Worm (Caenorhabditis elegans) whole organism, L1 larva: ENCODE data around the gene ekl-6.

Source experiments
- C04F5.9 ChIP-seq: sonication (generic microtip); optimal IDR thresholded peaks from 2 replicates; lab custom pipeline; 2016; ENCODE audit warnings: missing genetic modification characterization, missing compliant biosample characterization
- C16A3.4 ChIP-seq: fragments of 150-350 bp; optimal IDR thresholded peaks from 2 replicates; lab custom pipeline; 2014; ENCODE audit warnings: missing biosample characterization, missing genetic modification characterization
- Y116A8C.19 ChIP-seq: sonication (generic microtip); optimal IDR thresholded peaks from 2 replicates; lab custom pipeline; 2016; ENCODE audit warnings: missing compliant biosample characterization, missing genetic modification characterization, borderline replicate concordance
- alr-1 ChIP-seq: fragments of 200-800 bp; sonication (Bioruptor generic); optimal IDR thresholded peaks from 2 replicates; lab custom pipeline; 2018; ENCODE audit warnings: borderline replicate concordance, mild to moderate bottlenecking, missing genetic modification characterization, missing compliant biosample characterization
- ama-1 ChIP-seq: fragments of 150-350 bp; optimal IDR thresholded peaks from 2 replicates; lab custom pipeline; 2014
- ceh-8 ChIP-seq: fragments of 200-800 bp; sonication (Bioruptor generic); optimal IDR thresholded peaks from 2 replicates; lab custom pipeline; 2018; ENCODE audit warnings: mild to moderate bottlenecking, missing genetic modification characterization, moderate library complexity, missing compliant biosample characterization
- ceh-90 ChIP-seq: sonication (generic microtip); optimal IDR thresholded peaks from 2 replicates; lab custom pipeline; 2016; ENCODE audit warnings: missing genetic modification characterization, missing compliant biosample characterization
- dpl-1 ChIP-seq, 3 experiments: fragments of 150-350 bp in 2 of 3; sonication (generic microtip) in 1 of 3; optimal IDR thresholded peaks; 2 replicates each; lab custom pipeline; 2014 to 2017; ENCODE audit warnings: missing biosample characterization in 3 of 3, missing genetic modification characterization in 3 of 3, missing genetic modification reagents in 3 of 3
- efl-3 ChIP-seq: fragments of 200-800 bp; sonication (Bioruptor generic); optimal IDR thresholded peaks from 2 replicates; lab custom pipeline; 2018; ENCODE audit warnings: mild to moderate bottlenecking, missing genetic modification characterization, missing compliant biosample characterization
- egl-13 ChIP-seq: sonication (generic microtip); optimal IDR thresholded peaks from 2 replicates; lab custom pipeline; 2016; ENCODE audit warnings: missing genotype, missing genetic modification reagents, missing genetic modification characterization, missing compliant biosample characterization
- egl-27 ChIP-seq, 2 experiments: fragments of 150-350 bp in 1 of 2; sonication (generic microtip); optimal IDR thresholded peaks; 3 replicates each; lab custom pipeline; 2017 to 2018; ENCODE audit warnings: missing biosample characterization in 2 of 2, missing genetic modification characterization in 2 of 2, missing genetic modification reagents in 2 of 2
- ets-5 ChIP-seq: fragments of 200-800 bp; sonication (Bioruptor generic); IDR thresholded peaks from 2 replicates; pipeline ENCODE4 v1.3.6; 2022; ENCODE audit warnings: missing genetic modification characterization, missing compliant biosample characterization
- fkh-8 ChIP-seq: sonication (generic microtip); optimal IDR thresholded peaks from 2 replicates; lab custom pipeline; 2016; ENCODE audit warnings: mild to moderate bottlenecking, missing genetic modification characterization, missing compliant biosample characterization
- hlh-17 ChIP-seq: fragments of 200-800 bp; sonication (Bioruptor generic); optimal IDR thresholded peaks from 2 replicates; lab custom pipeline; 2018; ENCODE audit warnings: missing genetic modification characterization, mild to moderate bottlenecking, missing compliant biosample characterization, moderate library complexity, borderline replicate concordance
- isw-1 ChIP-seq: fragments of 200-800 bp; sonication (Bioruptor generic); IDR thresholded peaks from 2 replicates; pipeline ENCODE4 v1.3.6; 2022; ENCODE audit warnings: missing genetic modification characterization, missing compliant biosample characterization
- lin-13 ChIP-seq: fragments of 150-350 bp; optimal IDR thresholded peaks from 2 replicates; lab custom pipeline; 2014; ENCODE audit warnings: missing biosample characterization, missing genetic modification reagents, missing genetic modification characterization
- lin-14 ChIP-seq: fragments of 200-800 bp; sonication (Bioruptor generic); optimal IDR thresholded peaks from 2 replicates; lab custom pipeline; 2018; ENCODE audit warnings: mild to moderate bottlenecking, missing genetic modification characterization, moderate library complexity, missing compliant biosample characterization
- lin-39 ChIP-seq: fragments of 150-350 bp; optimal IDR thresholded peaks from 2 replicates; lab custom pipeline; 2014; ENCODE audit warnings: missing biosample characterization, missing genetic modification reagents, missing genetic modification characterization
- lir-3 ChIP-seq: sonication (generic microtip); optimal IDR thresholded peaks from 2 replicates; lab custom pipeline; 2016; ENCODE audit warnings: mild to moderate bottlenecking, missing genetic modification characterization, moderate library complexity, missing compliant biosample characterization; ENCODE audit not compliant: poor library complexity
- lsy-2 ChIP-seq, 2 experiments: fragments of 150-350 bp; optimal IDR thresholded peaks; 2 replicates each; lab custom pipeline; 2014; ENCODE audit warnings: missing biosample characterization in 2 of 2, missing genetic modification characterization in 2 of 2
- mef-2 ChIP-seq: fragments of 150-350 bp; optimal IDR thresholded peaks from 2 replicates; lab custom pipeline; 2014; ENCODE audit warnings: missing biosample characterization, missing genetic modification characterization
- mep-1 ChIP-seq: fragments of 150-350 bp; optimal IDR thresholded peaks from 2 replicates; lab custom pipeline; 2014; ENCODE audit warnings: missing biosample characterization, missing genetic modification characterization
- nhr-12 ChIP-seq: sonication (generic microtip); optimal IDR thresholded peaks from 2 replicates; lab custom pipeline; 2017; ENCODE audit warnings: missing biosample characterization, missing genetic modification characterization
- nhr-20 ChIP-seq: sonication (generic microtip); optimal IDR thresholded peaks from 2 replicates; lab custom pipeline; 2016; ENCODE audit warnings: mild to moderate bottlenecking, missing genetic modification characterization, missing compliant biosample characterization
- nhr-76 ChIP-seq: sonication (generic microtip); optimal IDR thresholded peaks from 2 replicates; lab custom pipeline; 2017; ENCODE audit warnings: missing biosample characterization, missing genetic modification characterization
- nhr-84 ChIP-seq: sonication (generic microtip); optimal IDR thresholded peaks from 2 replicates; lab custom pipeline; 2017; ENCODE audit warnings: missing biosample characterization, missing genetic modification characterization
- pqm-1 ChIP-seq: sonication (generic microtip); optimal IDR thresholded peaks from 3 replicates; lab custom pipeline; 2017; ENCODE audit warnings: missing biosample characterization, missing genetic modification characterization
- skn-1 ChIP-seq: fragments of 150-350 bp; optimal IDR thresholded peaks from 2 replicates; lab custom pipeline; 2014; ENCODE audit warnings: missing biosample characterization, missing genetic modification characterization
- snpc-4 ChIP-seq: fragments of 150-350 bp; optimal IDR thresholded peaks from 2 replicates; lab custom pipeline; 2014; ENCODE audit warnings: missing biosample characterization, missing genetic modification characterization
- sptf-1 ChIP-seq: fragments of 150-350 bp; optimal IDR thresholded peaks from 2 replicates; lab custom pipeline; 2014; ENCODE audit warnings: missing biosample characterization, missing genetic modification characterization
- sup-37 ChIP-seq: fragments of 200-800 bp; sonication (Bioruptor generic); optimal IDR thresholded peaks from 2 replicates; lab custom pipeline; 2018; ENCODE audit warnings: mild to moderate bottlenecking, missing genetic modification characterization, missing compliant biosample characterization
- unc-98 ChIP-seq: fragments of 200-800 bp; sonication (Bioruptor generic); IDR thresholded peaks from 2 replicates; pipeline ENCODE4 v1.3.6; 2022; ENCODE audit warnings: missing genetic modification characterization, missing compliant biosample characterization
- zag-1 ChIP-seq: fragments of 150-350 bp; optimal IDR thresholded peaks from 2 replicates; lab custom pipeline; 2014; ENCODE audit warnings: missing biosample characterization, missing genetic modification characterization
- ztf-11 ChIP-seq, 2 experiments: sonication (generic microtip); optimal IDR thresholded peaks; 2 replicates each; lab custom pipeline; 2016 to 2017; ENCODE audit warnings: missing genetic modification characterization in 2 of 2, missing biosample characterization in 1 of 2, missing compliant biosample characterization in 1 of 2
- ztf-4 ChIP-seq: fragments of 150-350 bp; optimal IDR thresholded peaks from 2 replicates; lab custom pipeline; 2014; ENCODE audit warnings: missing biosample characterization, missing genetic modification characterization

The ekl-6 gene

DNA sequence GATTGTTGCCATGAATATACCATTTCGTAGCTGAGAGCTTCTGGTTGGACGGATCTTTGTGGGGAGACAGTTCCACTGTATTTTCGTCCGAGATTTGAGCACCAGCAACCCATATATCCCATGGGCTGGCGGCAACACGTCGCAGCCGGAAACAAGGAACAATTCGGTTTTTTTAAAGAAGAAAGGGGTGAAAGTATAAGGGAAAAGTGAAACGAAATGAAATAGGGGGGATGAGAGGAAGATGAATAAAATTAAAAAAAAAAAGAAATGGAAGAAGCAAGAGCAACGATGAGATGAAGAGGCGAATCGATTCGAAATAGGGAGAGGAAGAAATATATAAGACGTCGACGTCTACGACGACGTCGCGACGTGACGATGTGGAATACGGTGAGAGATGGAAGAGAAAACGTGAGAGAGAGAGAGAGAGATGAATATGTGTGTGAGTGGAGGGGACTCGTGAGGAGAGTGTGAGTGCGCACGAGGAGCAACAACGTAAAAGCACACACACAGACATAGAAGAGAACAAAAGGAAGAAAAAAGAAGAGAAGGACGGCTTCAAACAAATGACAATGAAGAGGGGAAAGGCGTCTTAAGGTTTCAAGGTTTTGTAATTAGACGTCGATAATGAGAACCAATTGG, 47.7 kb upstream of the ekl-6 start, which contains the start of gene rgs-1 (continued):
- TF ChIP-seq mep-1 (peak; percentile 49), skn-1 (tag; lab: Kevin White, UChicago) (peak; percentile 24), mef-2 (tag; lab: Kevin White, UChicago) (no peak)

DNA sequence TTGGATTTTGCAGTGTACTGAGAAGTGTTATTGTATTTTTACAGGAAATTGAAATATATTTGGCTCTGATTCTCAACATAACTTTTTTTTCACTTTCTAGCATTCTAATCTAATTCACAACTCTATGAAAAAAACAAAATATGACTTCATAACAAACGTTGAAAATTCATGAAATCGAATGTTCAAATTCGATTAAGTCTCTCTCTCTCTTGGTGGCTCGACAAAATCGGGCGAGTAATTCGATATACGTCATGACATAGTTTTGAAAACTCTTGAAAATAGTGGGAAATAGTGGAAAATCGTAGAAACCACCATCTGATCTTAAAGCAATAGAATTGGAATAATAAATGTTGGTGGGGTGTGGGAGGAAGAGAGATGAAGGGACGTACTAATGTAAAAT, 46.2 kb upstream of the ekl-6 start:
- TF ChIP-seq unc-98, result no peak
- TF ChIP-seq alr-1 (tag; lab: Kevin White, UChicago), result no peak
- no peak for TF ChIP-seq mep-1
- peak; percentile 6 for TF ChIP-seq fkh-8 (tag; lab: Kevin White, UChicago)
- no peak for TF ChIP-seq isw-1 (GFP tag; lab: Robert Waterston, UW)
- TF ChIP-seq egl-27 (tag; optimal IDR thresholded peaks at IDR 0.05; lab: Kevin White, UChicago), result no peak
- TF ChIP-seq nhr-20, result no peak
- TF ChIP-seq zag-1, result no peak
- TF ChIP-seq hlh-17, result no peak
- no peak for TF ChIP-seq mef-2 (tag; lab: Kevin White, UChicago)
- TF ChIP-seq efl-3, result no peak
- TF ChIP-seq Y116A8C.19 (tag; lab: Kevin White, UChicago), result no peak
- no peak for TF ChIP-seq nhr-12 (tag; lab: Kevin White, UChicago)
- TF ChIP-seq snpc-4 (tag; lab: Kevin White, UChicago), result peak; percentile 25
- no peak for TF ChIP-seq ama-1 (lab: Kevin White, UChicago)
- TF ChIP-seq ets-5, result no peak
- no peak for TF ChIP-seq skn-1 (tag; lab: Kevin White, UChicago)
- TF ChIP-seq C04F5.9 (tag; lab: Kevin White, UChicago), result no peak
- TF ChIP-seq lir-3 (tag; lab: Kevin White, UChicago), result no peak
- no peak for TF ChIP-seq sptf-1 (tag; lab: Kevin White, UChicago)
- no peak for TF ChIP-seq sup-37 (GFP tag; lab: Kevin White, UChicago)
- TF ChIP-seq ceh-8 (GFP tag; lab: Kevin White, UChicago), result peak; percentile 43
- TF ChIP-seq ztf-11 (tag; optimal IDR thresholded peaks at IDR 0.05; lab: Kevin White, UChicago), result no peak
- TF ChIP-seq C16A3.4 (tag; lab: Kevin White, UChicago), result no peak
- no peak for TF ChIP-seq lin-13

DNA sequence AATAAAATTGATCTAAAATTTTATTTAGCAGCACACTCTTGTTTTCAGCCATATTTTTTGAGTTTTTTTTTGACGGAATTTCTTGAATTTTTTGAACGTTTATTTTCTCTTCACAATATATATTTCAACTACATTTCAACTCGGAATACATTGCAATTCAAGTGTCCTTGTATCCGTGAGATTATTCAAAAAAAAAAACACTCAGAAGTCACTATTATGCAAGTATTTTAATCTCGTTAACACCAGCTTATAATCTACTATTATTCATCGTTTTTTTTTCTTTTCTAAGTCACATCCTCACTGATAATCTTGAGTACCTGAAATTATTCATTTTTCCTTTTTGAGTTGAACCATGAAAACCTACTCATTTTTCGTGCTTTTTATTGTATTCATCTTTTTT, 40.8 kb upstream of the ekl-6 start, which contains the start of gene ins-21:
Gene ins-21, plus strand, starts transcription at position 301 of the 400 bp plus-strand sequence.
- no peak for TF ChIP-seq fkh-8 (tag; lab: Kevin White, UChicago)
- no peak for TF ChIP-seq egl-13 (tag; lab: Kevin White, UChicago)
- no peak for TF ChIP-seq ceh-90 (tag; lab: Kevin White, UChicago)
- no peak for TF ChIP-seq lin-39 (tag; lab: Kevin White, UChicago)
- no peak for TF ChIP-seq pqm-1
- no peak for TF ChIP-seq lin-14 (GFP tag; lab: Kevin White, UChicago)

DNA sequence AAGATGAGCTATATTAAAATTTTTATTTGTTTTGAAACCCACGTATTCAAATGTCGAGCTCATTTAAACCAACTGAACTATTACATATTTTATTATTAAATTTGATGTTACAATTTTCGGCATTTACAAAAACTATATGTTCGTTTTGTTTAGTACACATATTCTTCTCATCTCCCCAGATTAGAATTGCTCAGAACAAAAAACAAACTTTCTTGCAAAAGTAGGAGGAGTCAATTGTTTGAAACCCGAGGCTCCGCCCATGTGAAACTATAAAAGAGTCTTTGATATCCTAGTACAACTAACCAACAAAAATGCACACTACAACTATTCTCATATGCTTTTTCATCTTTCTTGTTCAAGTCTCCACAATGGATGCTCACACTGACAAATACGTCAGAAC, 38.2 kb upstream of the ekl-6 start, which contains the start of gene ins-22:
Gene ins-22, plus strand, starts transcription at position 301 of the 400 bp plus-strand sequence.
- TF ChIP-seq nhr-84 (tag; lab: Kevin White, UChicago), result no peak
- TF ChIP-seq nhr-20, result no peak
- TF ChIP-seq ztf-4 (tag; lab: Kevin White, UChicago), result no peak
- no peak for TF ChIP-seq lir-3 (tag; lab: Kevin White, UChicago)
- TF ChIP-seq pqm-1, result no peak
- no peak for TF ChIP-seq dpl-1 (GFP tag; optimal IDR thresholded peaks at IDR 0.05; lab: Kevin White, UChicago)
- TF ChIP-seq snpc-4 (tag; lab: Kevin White, UChicago), result no peak
- no peak for TF ChIP-seq sptf-1 (tag; lab: Kevin White, UChicago)
- TF ChIP-seq lsy-2 (tag; optimal IDR thresholded peaks at IDR 0.05; lab: Kevin White, UChicago), result no peak
- TF ChIP-seq lin-14 (GFP tag; lab: Kevin White, UChicago), result no peak
- no peak for TF ChIP-seq nhr-76 (tag; lab: Kevin White, UChicago)
- no peak for TF ChIP-seq lin-39 (tag; lab: Kevin White, UChicago)
